Worm (Caenorhabditis elegans) whole organism, late embryonic: Measurements from ENCODE around the gene gst-27.
A peak's percentile ranks its signal among the peaks of the same experiment; 100 is the strongest.

Experiments used
- C08G9.2 ChIP-seq: sonication (generic microtip); optimal IDR thresholded peaks from 2 replicates; lab custom pipeline; 2016; ENCODE audit warnings: mild to moderate bottlenecking, missing genetic modification characterization, moderate library complexity, missing compliant biosample characterization
- C38D4.7 ChIP-seq: fragments of 200-800 bp; sonication (Bioruptor generic); optimal IDR thresholded peaks from 2 replicates; lab custom pipeline; 2018; ENCODE audit warnings: mild to moderate bottlenecking, missing genetic modification characterization, moderate library complexity, missing compliant biosample characterization
- F13H6.1 ChIP-seq: sonication (generic microtip); optimal IDR thresholded peaks from 2 replicates; lab custom pipeline; 2016; ENCODE audit warnings: missing genetic modification characterization, missing compliant biosample characterization
- K02D7.2 ChIP-seq: sonication (generic microtip); optimal IDR thresholded peaks from 2 replicates; lab custom pipeline; 2017; ENCODE audit warnings: mild to moderate bottlenecking, missing genetic modification characterization, missing compliant biosample characterization
- K09A11.1 ChIP-seq: sonication (generic microtip); optimal IDR thresholded peaks from 2 replicates; lab custom pipeline; 2017; ENCODE audit warnings: antibody characterized with exemption, mild to moderate bottlenecking, missing genetic modification characterization, missing compliant biosample characterization; ENCODE audit not compliant: insufficient read depth
- T23F11.4 ChIP-seq: fragments of 200-800 bp; sonication (Bioruptor generic); optimal IDR thresholded peaks from 2 replicates; lab custom pipeline; 2018; ENCODE audit warnings: mild to moderate bottlenecking, missing genetic modification characterization, missing compliant biosample characterization
- Y22D7AL.16 ChIP-seq: sonication (generic microtip); optimal IDR thresholded peaks from 2 replicates; lab custom pipeline; 2016; ENCODE audit warnings: missing genetic modification characterization, missing compliant biosample characterization
- ahr-1 ChIP-seq: sonication (generic microtip); optimal IDR thresholded peaks from 2 replicates; lab custom pipeline; 2016; ENCODE audit warnings: missing genetic modification characterization, missing compliant biosample characterization
- ama-1 ChIP-seq: fragments of 150-350 bp; optimal IDR thresholded peaks from 2 replicates; lab custom pipeline; 2014
- ceh-19 ChIP-seq: fragments of 200-800 bp; sonication (Bioruptor generic); optimal IDR thresholded peaks from 2 replicates; lab custom pipeline; 2018; ENCODE audit warnings: mild to moderate bottlenecking, missing genetic modification characterization, missing compliant biosample characterization
- ceh-2 ChIP-seq: sonication (generic microtip); optimal IDR thresholded peaks from 2 replicates; lab custom pipeline; 2016; ENCODE audit warnings: missing genotype, missing genetic modification characterization, missing compliant biosample characterization
- ceh-22 ChIP-seq: sonication (generic microtip); optimal IDR thresholded peaks from 2 replicates; lab custom pipeline; 2017; ENCODE audit warnings: missing biosample characterization, missing genetic modification characterization
- ceh-30 ChIP-seq: fragments of 150-350 bp; optimal IDR thresholded peaks from 2 replicates; lab custom pipeline; 2014; ENCODE audit warnings: missing biosample characterization, missing genetic modification characterization
- ceh-31 ChIP-seq: sonication (generic microtip); optimal IDR thresholded peaks from 2 replicates; lab custom pipeline; 2016; ENCODE audit warnings: missing genetic modification characterization, missing compliant biosample characterization
- ceh-34 ChIP-seq: sonication (generic microtip); optimal IDR thresholded peaks from 2 replicates; lab custom pipeline; 2016; ENCODE audit warnings: mild to moderate bottlenecking, missing genetic modification characterization, missing compliant biosample characterization
- ceh-45 ChIP-seq: fragments of 200-800 bp; sonication (Bioruptor generic); IDR thresholded peaks from 2 replicates; pipeline ENCODE4 v1.3.6; 2022; ENCODE audit warnings: missing genetic modification reagents, missing genetic modification characterization, missing compliant biosample characterization
- ceh-48 ChIP-seq: sonication (generic microtip); optimal IDR thresholded peaks from 2 replicates; lab custom pipeline; 2016; ENCODE audit warnings: missing genetic modification characterization, inconsistent platforms, missing compliant biosample characterization
- ceh-6 ChIP-seq: fragments of 200-800 bp; sonication (Bioruptor generic); optimal IDR thresholded peaks from 2 replicates; lab custom pipeline; 2018; ENCODE audit warnings: mild to moderate bottlenecking, missing genetic modification characterization, missing compliant biosample characterization
- ceh-9 ChIP-seq: sonication (generic microtip); optimal IDR thresholded peaks from 2 replicates; lab custom pipeline; 2016; ENCODE audit warnings: mild to moderate bottlenecking, missing genetic modification characterization, inconsistent platforms, missing compliant biosample characterization
- che-1 ChIP-seq: sonication (generic microtip); optimal IDR thresholded peaks from 2 replicates; lab custom pipeline; 2016; ENCODE audit warnings: mild to moderate bottlenecking, missing genetic modification characterization, missing compliant biosample characterization
- dmd-4 ChIP-seq: sonication (generic microtip); optimal IDR thresholded peaks from 2 replicates; lab custom pipeline; 2016; ENCODE audit warnings: borderline replicate concordance, missing genetic modification characterization, missing compliant biosample characterization
- dve-1 ChIP-seq: sonication (generic microtip); optimal IDR thresholded peaks from 2 replicates; lab custom pipeline; 2017; ENCODE audit warnings: antibody characterized with exemption, mild to moderate bottlenecking, missing genetic modification characterization, missing compliant biosample characterization
- elt-2 ChIP-seq: sonication (generic microtip); optimal IDR thresholded peaks from 2 replicates; lab custom pipeline; 2016; ENCODE audit warnings: missing genetic modification reagents, missing genetic modification characterization, missing compliant biosample characterization
- ets-4 ChIP-seq: sonication (generic microtip); optimal IDR thresholded peaks from 2 replicates; lab custom pipeline; 2016; ENCODE audit warnings: missing genetic modification characterization, missing compliant biosample characterization
- eyg-1 ChIP-seq: sonication (generic microtip); optimal IDR thresholded peaks from 2 replicates; lab custom pipeline; 2016; ENCODE audit warnings: missing genotype, missing genetic modification characterization, missing compliant biosample characterization
- fax-1 ChIP-seq: sonication (generic microtip); optimal IDR thresholded peaks from 2 replicates; lab custom pipeline; 2016; ENCODE audit warnings: missing genotype, missing genetic modification characterization, missing compliant biosample characterization
- fkh-10 ChIP-seq: fragments of 150-350 bp; optimal IDR thresholded peaks from 2 replicates; lab custom pipeline; 2014; ENCODE audit warnings: missing biosample characterization, missing genetic modification reagents, missing genetic modification characterization
- fkh-6 ChIP-seq: sonication (generic microtip); optimal IDR thresholded peaks from 2 replicates; lab custom pipeline; 2016; ENCODE audit warnings: missing genetic modification characterization, missing compliant biosample characterization
- gmeb-2 ChIP-seq: sonication (generic microtip); optimal IDR thresholded peaks from 2 replicates; lab custom pipeline; 2016; ENCODE audit warnings: missing genetic modification characterization, inconsistent platforms, missing compliant biosample characterization
- hlh-13 ChIP-seq: fragments of 200-800 bp; sonication (Bioruptor generic); optimal IDR thresholded peaks from 2 replicates; lab custom pipeline; 2018; ENCODE audit warnings: mild to moderate bottlenecking, missing genetic modification characterization, missing compliant biosample characterization
- hlh-15 ChIP-seq: sonication (generic microtip); optimal IDR thresholded peaks from 2 replicates; lab custom pipeline; 2016; ENCODE audit warnings: missing genetic modification characterization, missing compliant biosample characterization
- hlh-6 ChIP-seq: sonication (generic microtip); optimal IDR thresholded peaks from 2 replicates; lab custom pipeline; 2016; ENCODE audit warnings: missing genotype, missing genetic modification characterization, missing compliant biosample characterization
- hlh-8 ChIP-seq: sonication (generic microtip); optimal IDR thresholded peaks from 2 replicates; lab custom pipeline; 2016; ENCODE audit warnings: missing genotype, missing genetic modification characterization, missing compliant biosample characterization
- lim-6 ChIP-seq: sonication (generic microtip); optimal IDR thresholded peaks from 2 replicates; lab custom pipeline; 2016; ENCODE audit warnings: missing genetic modification characterization, missing compliant biosample characterization
- nfya-1 ChIP-seq: sonication (generic microtip); optimal IDR thresholded peaks from 2 replicates; lab custom pipeline; 2017; ENCODE audit warnings: missing genetic modification characterization, mild to moderate bottlenecking, missing compliant biosample characterization, antibody characterized with exemption, moderate library complexity
- nhr-11 ChIP-seq: fragments of 150-350 bp; optimal IDR thresholded peaks from 2 replicates; lab custom pipeline; 2014; ENCODE audit warnings: missing biosample characterization, missing genetic modification characterization
- npax-4 ChIP-seq: sonication (generic microtip); optimal IDR thresholded peaks from 2 replicates; lab custom pipeline; 2016; ENCODE audit warnings: missing genetic modification characterization, missing compliant biosample characterization
- pag-3 ChIP-seq: sonication (generic microtip); optimal IDR thresholded peaks from 2 replicates; lab custom pipeline; 2016; ENCODE audit warnings: missing compliant biosample characterization, missing genetic modification characterization, borderline replicate concordance
- pat-9 ChIP-seq: fragments of 200-800 bp; sonication (Bioruptor generic); optimal IDR thresholded peaks from 2 replicates; lab custom pipeline; 2018; ENCODE audit warnings: mild to moderate bottlenecking, missing genetic modification characterization, moderate library complexity, missing compliant biosample characterization
- pax-1 ChIP-seq: fragments of 150-350 bp; optimal IDR thresholded peaks from 2 replicates; lab custom pipeline; 2014; ENCODE audit warnings: missing biosample characterization, missing genetic modification characterization
- pha-2 ChIP-seq: sonication (generic microtip); optimal IDR thresholded peaks from 2 replicates; lab custom pipeline; 2017; ENCODE audit warnings: mild to moderate bottlenecking, missing genetic modification characterization, missing compliant biosample characterization
- pha-4 ChIP-seq: fragments of 150-350 bp; optimal IDR thresholded peaks from 2 replicates; lab custom pipeline; 2018; ENCODE audit warnings: missing biosample characterization, missing genetic modification reagents, missing genetic modification characterization
- pqm-1 ChIP-seq: sonication (generic microtip); optimal IDR thresholded peaks from 2 replicates; lab custom pipeline; 2016; ENCODE audit warnings: missing genetic modification characterization, missing compliant biosample characterization
- rnt-1 ChIP-seq: sonication (generic microtip); optimal IDR thresholded peaks from 2 replicates; lab custom pipeline; 2016; ENCODE audit warnings: missing genetic modification characterization, missing compliant biosample characterization
- sdc-2 ChIP-seq: sonication (generic microtip); optimal IDR thresholded peaks from 2 replicates; lab custom pipeline; 2016; ENCODE audit warnings: missing genotype, missing genetic modification characterization, missing compliant biosample characterization
- sox-2 ChIP-seq: fragments of 200-800 bp; sonication (Bioruptor generic); IDR thresholded peaks from 2 replicates; pipeline ENCODE4 v1.3.6; 2022; ENCODE audit warnings: missing genetic modification reagents, missing genetic modification characterization, missing compliant biosample characterization
- sox-4 ChIP-seq: sonication (generic microtip); optimal IDR thresholded peaks from 2 replicates; lab custom pipeline; 2017; ENCODE audit warnings: mild to moderate bottlenecking, missing genetic modification characterization, inconsistent platforms, missing compliant biosample characterization
- tbx-7 ChIP-seq: sonication (generic microtip); optimal IDR thresholded peaks from 2 replicates; lab custom pipeline; 2016; ENCODE audit warnings: missing genotype, missing genetic modification characterization, missing compliant biosample characterization
- ttx-3 ChIP-seq: sonication (generic microtip); optimal IDR thresholded peaks from 2 replicates; lab custom pipeline; 2016; ENCODE audit warnings: missing genetic modification reagents, missing genetic modification characterization, missing compliant biosample characterization
- unc-3 ChIP-seq, 2 experiments: fragments of 200-800 bp in 1 of 2; sonication (Bioruptor generic) in 1 of 2; sonication (generic microtip) in 1 of 2; conservative IDR thresholded peaks in 1 of 2; optimal IDR thresholded peaks in 1 of 2; 2 replicates each; pipeline versions ENCODE4 v1.3.6 to Lab custom; 2016 to 2022; ENCODE audit warnings: missing compliant biosample characterization in 2 of 2, missing genetic modification characterization in 2 of 2, missing genetic modification reagents in 1 of 2
- unc-55 ChIP-seq: sonication (generic microtip); optimal IDR thresholded peaks from 2 replicates; lab custom pipeline; 2017; ENCODE audit warnings: missing biosample characterization, missing genetic modification reagents, missing genetic modification characterization
- unc-86 ChIP-seq: sonication (generic microtip); optimal IDR thresholded peaks from 2 replicates; lab custom pipeline; 2016; ENCODE audit warnings: missing genetic modification characterization, missing compliant biosample characterization

gst-27 gene

ce11 chrII:15165681-15166235 lies at the start of gene gst-27:
Gene gst-27 (minus strand): TSS chrII:15165731.
- peak; percentile 74 for TF ChIP-seq sdc-2
- peak; percentile 62 for TF ChIP-seq npax-4 (tag; lab: Kevin White, UChicago)
- TF ChIP-seq fax-1 (tag; lab: Kevin White, UChicago), result peak; percentile 77
- peak; percentile 72 for TF ChIP-seq pqm-1 (tag; lab: Kevin White, UChicago)
- TF ChIP-seq hlh-15 (tag; lab: Kevin White, UChicago), result peak; percentile 9
- TF ChIP-seq K02D7.2 (tag; lab: Kevin White, UChicago), result peak; percentile 69
- TF ChIP-seq ceh-30 (tag; lab: Kevin White, UChicago), result peak; percentile 48
- TF ChIP-seq ets-4 (tag; lab: Kevin White, UChicago), result peak; percentile 58
- peak; percentile 74 for TF ChIP-seq ttx-3 (tag; lab: Kevin White, UChicago)
- peak; percentile 79 for TF ChIP-seq fkh-6
- peak; percentile 61 for TF ChIP-seq K09A11.1 (tag; lab: Kevin White, UChicago)
- TF ChIP-seq fkh-10 (GFP tag; lab: Kevin White, UChicago), result peak; percentile 49
- peak; percentile 34 for TF ChIP-seq pag-3 (tag; lab: Kevin White, UChicago)
- peak; percentile 49 for TF ChIP-seq tbx-7 (tag; lab: Kevin White, UChicago)
- TF ChIP-seq ceh-34 (tag; lab: Kevin White, UChicago), result peak; percentile 81
- TF ChIP-seq nhr-11 (tag; lab: Kevin White, UChicago), result no peak
- peak; percentile 52; the same call in 1 of the 2 replicates for TF ChIP-seq unc-3 (GFP tag; conservative IDR thresholded peaks at IDR 0.05; lab: Robert Waterston, UW)
- peak; percentile 24 for TF ChIP-seq unc-3 (tag; optimal IDR thresholded peaks at IDR 0.05; lab: Kevin White, UChicago)
- TF ChIP-seq T23F11.4, result peak; percentile 66
- no peak for TF ChIP-seq ama-1 (lab: Kevin White, UChicago)
- TF ChIP-seq gmeb-2, result peak; percentile 76
- TF ChIP-seq ahr-1 (tag; lab: Kevin White, UChicago), result peak; percentile 63
- TF ChIP-seq eyg-1 (tag; lab: Kevin White, UChicago), result peak; percentile 2
- TF ChIP-seq nfya-1 (tag; lab: Kevin White, UChicago), result peak; percentile 87
- peak; percentile 69 for TF ChIP-seq hlh-13 (GFP tag; lab: Kevin White, UChicago)
- peak; percentile 82 for TF ChIP-seq rnt-1 (tag; lab: Kevin White, UChicago)
- TF ChIP-seq ceh-48 (tag; lab: Kevin White, UChicago), result peak; percentile 71
- TF ChIP-seq sox-2 (GFP tag; lab: Robert Waterston, UW), result peak; percentile 74
- TF ChIP-seq C38D4.7, result peak; percentile 76
- TF ChIP-seq unc-86 (tag; lab: Kevin White, UChicago), result peak; percentile 69
- peak; percentile 87 for TF ChIP-seq sox-4 (tag; lab: Kevin White, UChicago)
- peak; percentile 53 for TF ChIP-seq dmd-4
- TF ChIP-seq F13H6.1 (tag; lab: Kevin White, UChicago), result peak; percentile 74
- peak; percentile 86 for TF ChIP-seq ceh-19 (GFP tag; lab: Kevin White, UChicago)
- TF ChIP-seq unc-55, result peak; percentile 18
- peak; percentile 85 for TF ChIP-seq ceh-6 (GFP tag; lab: Kevin White, UChicago)
- TF ChIP-seq hlh-6 (tag; lab: Kevin White, UChicago), result peak; percentile 86
- TF ChIP-seq hlh-8 (tag; lab: Kevin White, UChicago), result peak; percentile 68
- peak; percentile 75 for TF ChIP-seq C08G9.2
- TF ChIP-seq pha-2 (tag; lab: Kevin White, UChicago), result peak; percentile 54
- no peak for TF ChIP-seq ceh-9 (tag; lab: Kevin White, UChicago)
- TF ChIP-seq Y22D7AL.16 (tag; lab: Kevin White, UChicago), result peak; percentile 74
- TF ChIP-seq ceh-22, result peak; percentile 23
- peak; percentile 84 for TF ChIP-seq elt-2 (tag; lab: Kevin White, UChicago)
- TF ChIP-seq pha-4, result no peak
- peak; percentile 73 for TF ChIP-seq ceh-31 (tag; lab: Kevin White, UChicago)
- no peak for TF ChIP-seq pax-1 (tag; lab: Kevin White, UChicago)
- TF ChIP-seq pat-9 (tag; lab: Kevin White, UChicago), result peak; percentile 81
- TF ChIP-seq dve-1, result peak; percentile 86
- TF ChIP-seq che-1 (tag; lab: Kevin White, UChicago), result peak; percentile 82
- TF ChIP-seq lim-6 (tag; lab: Kevin White, UChicago), result peak; percentile 47
- peak; percentile 48 for TF ChIP-seq ceh-2 (tag; lab: Kevin White, UChicago)
- TF ChIP-seq ceh-45 (GFP tag; lab: Robert Waterston, UW), result peak; percentile 68
